Worm (Caenorhabditis elegans): ENCODE data around the gene C30F2.5.
A peak's percentile ranks its signal among the peaks of the same experiment; 100 is the strongest.

DNA sequence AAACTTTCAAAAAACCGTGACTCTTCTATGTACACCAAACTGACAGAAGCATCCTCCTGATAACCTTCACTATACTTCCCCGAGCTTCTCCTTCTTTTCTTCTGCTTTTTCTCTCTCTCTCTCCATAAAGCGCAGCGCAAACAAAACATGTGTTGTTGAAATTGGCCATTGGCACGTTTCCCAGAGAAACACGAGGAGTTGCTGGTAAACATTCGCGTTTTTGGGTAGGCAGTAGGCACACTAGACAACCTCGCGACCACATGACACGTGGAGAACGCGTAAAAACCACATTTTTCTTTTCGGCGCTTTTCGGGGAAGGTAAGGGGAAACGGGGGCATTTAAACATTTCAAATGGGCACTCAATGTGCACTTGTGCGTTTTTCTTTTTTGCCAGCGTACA, 36.6 kb downstream of the C30F2.5 start:
- TF ChIP-seq unc-62 (GFP tag; optimal IDR thresholded peaks at IDR 0.05) (no peak), pha-4 (tag; optimal IDR thresholded peaks at IDR 0.05) (peak; percentile 0), lsy-2 (tag; optimal IDR thresholded peaks at IDR 0.05) (no peak), nhr-237 (tag; optimal IDR thresholded peaks at IDR 0.05) (no peak), ceh-83 (GFP tag; optimal IDR thresholded peaks at IDR 0.05) (no peak), cnd-1 (tag; optimal IDR thresholded peaks at IDR 0.05) (no peak), unc-39 (tag; optimal IDR thresholded peaks at IDR 0.05) (no peak), ces-1 (GFP tag; optimal IDR thresholded peaks at IDR 0.05) (no peak), mab-5 (tag; optimal IDR thresholded peaks at IDR 0.05) (no peak), nhr-28 (tag; optimal IDR thresholded peaks at IDR 0.05) (no peak), mep-1 (tag; optimal IDR thresholded peaks at IDR 0.05) (no peak)
